Fruit fly (Drosophila melanogaster) whole organism, embryonic: ENCODE data around the gene ind.

Source experiments
- CG13624 ChIP-seq: fragments of 200-800 bp; sonication (Bioruptor generic); optimal IDR thresholded peaks from 2 replicates; lab custom pipeline; 2016; ENCODE audit warnings: missing biosample characterization, missing genetic modification characterization
- CG17385 ChIP-seq: fragments of 200-800 bp; sonication (Bioruptor generic); optimal IDR thresholded peaks from 3 replicates; lab custom pipeline; 2018; ENCODE audit warnings: missing biosample characterization, mild to moderate bottlenecking, missing genetic modification characterization
- CG18764 ChIP-seq: fragments of 200-800 bp; sonication (Bioruptor generic); optimal IDR thresholded peaks from 3 replicates; lab custom pipeline; 2016; ENCODE audit warnings: missing biosample characterization, missing genetic modification characterization
- CG2202 ChIP-seq: fragments of 200-800 bp; sonication (Bioruptor generic); optimal IDR thresholded peaks from 2 replicates; lab custom pipeline; 2018; ENCODE audit warnings: missing biosample characterization, mild to moderate bottlenecking, missing genetic modification characterization
- CG5953 ChIP-seq: fragments of 200-800 bp; sonication (Bioruptor generic); IDR thresholded peaks from 2 replicates; pipeline ENCODE4 v1.3.6; 2022; ENCODE audit warnings: missing biosample characterization, missing genetic modification characterization
- Fer1 ChIP-seq: fragments of 200-800 bp; sonication (Bioruptor generic); optimal IDR thresholded peaks from 2 replicates; lab custom pipeline; 2017; ENCODE audit warnings: missing biosample characterization, mild to moderate bottlenecking, missing genetic modification characterization
- NK7.1 ChIP-seq: fragments of 200-800 bp; sonication (Bioruptor generic); optimal IDR thresholded peaks from 3 replicates; lab custom pipeline; 2016; ENCODE audit warnings: missing biosample characterization, missing genetic modification characterization
- gro ChIP-seq: fragments of 200-800 bp; sonication (Bioruptor generic); optimal IDR thresholded peaks from 2 replicates; lab custom pipeline; 2016; ENCODE audit warnings: missing biosample characterization, missing genetic modification characterization
- maf-S ChIP-seq: fragments of 200-800 bp; sonication (Bioruptor generic); optimal IDR thresholded peaks from 2 replicates; lab custom pipeline; 2016; ENCODE audit warnings: missing biosample characterization, missing genetic modification characterization

DNA sequence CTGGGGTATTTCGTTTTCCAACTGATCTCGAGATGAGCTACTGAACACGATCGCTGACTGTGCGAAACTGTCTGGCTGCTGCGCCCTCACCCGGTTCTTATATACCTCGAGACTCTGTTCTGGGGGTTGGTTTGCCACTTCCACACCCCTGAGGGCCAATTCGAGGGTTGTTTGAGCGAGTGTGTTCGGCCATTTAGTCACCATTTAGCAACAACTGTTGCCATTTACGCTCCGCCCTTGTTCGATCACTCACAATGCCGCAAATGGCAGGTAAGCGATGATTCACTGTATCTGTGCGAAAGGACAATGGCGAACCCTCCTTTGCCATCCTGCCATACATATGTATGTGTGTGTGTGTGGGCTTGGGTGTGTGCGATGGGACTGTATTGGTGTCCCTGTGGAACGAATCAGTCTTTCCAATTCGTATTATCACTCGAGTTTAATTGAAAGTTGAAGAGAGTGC is at the start of gene ind:
- no peak for TF ChIP-seq CG13624
- no peak for TF ChIP-seq NK7.1
- TF ChIP-seq CG18764 (GFP tag; lab: Kevin White, UChicago), result no peak
- no peak for TF ChIP-seq maf-S (GFP tag; lab: Kevin White, UChicago)
- TF ChIP-seq CG17385 (GFP tag; lab: Kevin White, UChicago), result no peak
- TF ChIP-seq Fer1, result no peak
- no peak for TF ChIP-seq CG2202 (tag; lab: Kevin White, UChicago)
- TF ChIP-seq CG5953 (GFP tag; lab: Robert Waterston, UW), result no peak
- TF ChIP-seq gro (GFP tag; lab: Kevin White, UChicago), result no peak
